Fruit fly (Drosophila melanogaster) whole organism, wandering third instar larva: ENCODE measurements around the gene CG11912.

Experiments used
- CG32264 ChIP-seq: fragments of 200-800 bp; sonication (Bioruptor generic); optimal IDR thresholded peaks from 2 replicates; lab custom pipeline; 2016; ENCODE audit warnings: missing biosample characterization, missing genetic modification characterization
- CG9705 ChIP-seq: fragments of 200-800 bp; sonication (Bioruptor generic); optimal IDR thresholded peaks from 2 replicates; lab custom pipeline; 2018; ENCODE audit warnings: missing biosample characterization, mild to moderate bottlenecking, missing genetic modification characterization
- Dfd ChIP-seq: fragments of >200 bp; optimal IDR thresholded peaks from 2 replicates; lab custom pipeline; 2017; ENCODE audit warnings: missing biosample characterization, missing genetic modification characterization
- Dif ChIP-seq: fragments of 200-275, 200-300 bp; sonication (Bioruptor generic); optimal IDR thresholded peaks from 2 replicates; lab custom pipeline; 2018; ENCODE audit warnings: missing biosample characterization, missing genetic modification characterization; ENCODE audit not compliant: partially characterized antibody
- GATAd ChIP-seq: sonication (Bioruptor generic); optimal IDR thresholded peaks from 2 replicates; lab custom pipeline; 2016; ENCODE audit warnings: missing biosample characterization, missing genetic modification characterization
- HLH106 ChIP-seq: fragments of 200-800 bp; optimal IDR thresholded peaks from 3 replicates; lab custom pipeline; 2019; ENCODE audit warnings: missing biosample characterization, mild to moderate bottlenecking, missing genetic modification characterization, moderate library complexity
- Hnf4 ChIP-seq: fragments of 200-800 bp; sonication (Bioruptor generic); optimal IDR thresholded peaks from 2 replicates; lab custom pipeline; 2016; ENCODE audit warnings: missing biosample characterization, mild to moderate bottlenecking, missing genetic modification characterization
- Hr78 ChIP-seq: fragments of >200 bp; optimal IDR thresholded peaks from 2 replicates; lab custom pipeline; 2017; ENCODE audit warnings: missing biosample characterization, missing genetic modification characterization
- Hr83 ChIP-seq: fragments of 200-300 bp; sonication (Bioruptor generic); optimal IDR thresholded peaks from 2 replicates; lab custom pipeline; 2016; ENCODE audit warnings: missing biosample characterization, mild to moderate bottlenecking, missing genetic modification characterization, moderate library complexity; ENCODE audit not compliant: poor library complexity, severe bottlenecking
- Jra ChIP-seq: sonication (Bioruptor generic); optimal IDR thresholded peaks from 2 replicates; lab custom pipeline; 2016; ENCODE audit warnings: missing biosample characterization, missing genetic modification characterization
- Mio ChIP-seq: sonication (Bioruptor generic); optimal IDR thresholded peaks from 2 replicates; lab custom pipeline; 2016; ENCODE audit warnings: missing biosample characterization, missing genetic modification characterization
- Myc ChIP-seq: fragments of >200 bp; optimal IDR thresholded peaks from 2 replicates; lab custom pipeline; 2017
- N ChIP-seq: fragments of >200 bp; optimal IDR thresholded peaks from 2 replicates; lab custom pipeline; 2018; ENCODE audit warnings: missing biosample characterization, missing external identifiers, missing genetic modification characterization
- OdsH ChIP-seq: fragments of 200-800 bp; sonication (Bioruptor generic); optimal IDR thresholded peaks from 2 replicates; lab custom pipeline; 2016; ENCODE audit warnings: missing biosample characterization, mild to moderate bottlenecking, missing genetic modification characterization
- Rel ChIP-seq, 2 experiments: fragments of 200-800 bp; sonication (Bioruptor generic) in 1 of 2; optimal IDR thresholded peaks; 2 replicates in 1 of 2; 3 replicates in 1 of 2; lab custom pipeline; 2016 to 2019; ENCODE audit warnings: mild to moderate bottlenecking in 2 of 2, missing biosample characterization in 2 of 2, missing genetic modification characterization in 2 of 2, moderate library complexity in 1 of 2
- Sp1 ChIP-seq: fragments of 200-800 bp; sonication (Bioruptor generic); optimal IDR thresholded peaks from 3 replicates; lab custom pipeline; 2019; ENCODE audit warnings: missing biosample characterization, mild to moderate bottlenecking, missing genetic modification characterization, moderate library complexity
- Vsx2 ChIP-seq: fragments of 200-300, 225-300 bp; sonication (Bioruptor generic); optimal IDR thresholded peaks from 2 replicates; lab custom pipeline; 2018; ENCODE audit warnings: missing biosample characterization, missing genetic modification characterization; ENCODE audit not compliant: partially characterized antibody
- br ChIP-seq: fragments of 200-800 bp; sonication (Bioruptor generic); optimal IDR thresholded peaks from 2 replicates; lab custom pipeline; 2016; ENCODE audit warnings: missing biosample characterization, missing genetic modification characterization
- brk ChIP-seq: fragments of 200-800 bp; sonication (Bioruptor generic); optimal IDR thresholded peaks from 2 replicates; lab custom pipeline; 2016; ENCODE audit warnings: missing biosample characterization, mild to moderate bottlenecking, missing genetic modification characterization
- dl ChIP-seq, 2 experiments: fragments of 175-275, 200-275 bp in 1 of 2; fragments of 200-275 bp in 1 of 2; sonication (Bioruptor generic); optimal IDR thresholded peaks; lab custom pipeline; 2018; ENCODE audit warnings: mild to moderate bottlenecking in 2 of 2, missing biosample characterization in 2 of 2, missing genetic modification characterization in 2 of 2, moderate library complexity in 2 of 2; ENCODE audit not compliant: partially characterized antibody in 2 of 2, insufficient read depth in 1 of 2
- dsf ChIP-seq: sonication (Bioruptor generic); optimal IDR thresholded peaks from 2 replicates; lab custom pipeline; 2016; ENCODE audit warnings: missing biosample characterization, missing genetic modification characterization, borderline replicate concordance
- ey ChIP-seq: fragments of 200-800 bp; sonication (Bioruptor generic); optimal IDR thresholded peaks from 2 replicates; lab custom pipeline; 2016; ENCODE audit warnings: missing biosample characterization, missing genetic modification characterization
- foxo ChIP-seq, 2 experiments: fragments of 200-800 bp; sonication (Bioruptor generic); optimal IDR thresholded peaks; 2 replicates in 1 of 2; 3 replicates in 1 of 2; lab custom pipeline; 2016 to 2017; ENCODE audit warnings: missing biosample characterization in 2 of 2, missing genetic modification characterization in 2 of 2
- fru ChIP-seq: fragments of 200-800 bp; sonication (Bioruptor generic); optimal IDR thresholded peaks from 3 replicates; lab custom pipeline; 2016; ENCODE audit warnings: missing biosample characterization, mild to moderate bottlenecking, missing genetic modification characterization
- h ChIP-seq: fragments of 200-800 bp; sonication (Bioruptor generic); optimal IDR thresholded peaks from 3 replicates; lab custom pipeline; 2016; ENCODE audit warnings: missing biosample characterization, mild to moderate bottlenecking, missing genetic modification characterization
- jim ChIP-seq: fragments of 175-275, 200-325 bp; sonication (Bioruptor generic); optimal IDR thresholded peaks from 2 replicates; lab custom pipeline; 2016; ENCODE audit warnings: missing biosample characterization, mild to moderate bottlenecking, missing genetic modification characterization
- lola ChIP-seq: fragments of >200 bp; optimal IDR thresholded peaks from 2 replicates; lab custom pipeline; 2017; ENCODE audit warnings: missing biosample characterization, missing genetic modification characterization
- pan ChIP-seq: fragments of >200 bp; optimal IDR thresholded peaks from 2 replicates; lab custom pipeline; 2017
- psq ChIP-seq: fragments of 200-800 bp; sonication (Bioruptor generic); optimal IDR thresholded peaks from 3 replicates; lab custom pipeline; 2017; ENCODE audit warnings: missing biosample characterization, mild to moderate bottlenecking, missing genetic modification characterization, moderate library complexity
- rgr ChIP-seq: fragments of 200-800 bp; sonication (Bioruptor generic); optimal IDR thresholded peaks from 3 replicates; lab custom pipeline; 2016; ENCODE audit warnings: missing biosample characterization, mild to moderate bottlenecking, missing genetic modification characterization
- sv ChIP-seq: fragments of 200-800 bp; sonication (Bioruptor generic); optimal IDR thresholded peaks from 3 replicates; lab custom pipeline; 2016; ENCODE audit warnings: missing biosample characterization, missing genetic modification characterization
- tai ChIP-seq: sonication (Bioruptor generic); optimal IDR thresholded peaks from 2 replicates; lab custom pipeline; 2016; ENCODE audit warnings: missing biosample characterization, missing genetic modification characterization
- usp ChIP-seq: fragments of >200 bp; optimal IDR thresholded peaks from 2 replicates; lab custom pipeline; 2017; ENCODE audit warnings: missing biosample characterization, missing genetic modification characterization
- woc ChIP-seq: sonication (Bioruptor generic); optimal IDR thresholded peaks from 2 replicates; lab custom pipeline; 2016; ENCODE audit warnings: missing biosample characterization, mild to moderate bottlenecking, missing genetic modification characterization

Gene CG11912

dm6 chr2L:309177-309576 is 9.9 kb downstream of the CG11912 start:
- TF ChIP-seq tai (GFP tag; lab: Kevin White, UChicago) = no peak
- TF ChIP-seq Vsx2 = no peak
- TF ChIP-seq pan (lab: Kevin White, UChicago) = peak; percentile 39
- TF ChIP-seq foxo (GFP tag; optimal IDR thresholded peaks at IDR 0.05; lab: Kevin White, UChicago) = no peak
- TF ChIP-seq Jra (GFP tag; lab: Kevin White, UChicago) = no peak
- TF ChIP-seq woc (GFP tag; lab: Kevin White, UChicago) = peak; percentile 15
- TF ChIP-seq fru (GFP tag; lab: Kevin White, UChicago) = no peak
- no peak for TF ChIP-seq Dif (GFP tag; lab: Kevin White, UChicago)

- TF ChIP-seq br (GFP tag; lab: Kevin White, UChicago) = no peak
- TF ChIP-seq Rel (GFP tag; optimal IDR thresholded peaks at IDR 0.05; lab: Kevin White, UChicago) = no peak
- no peak for TF ChIP-seq Rel (tag; optimal IDR thresholded peaks at IDR 0.05; lab: Kevin White, UChicago)
- TF ChIP-seq HLH106 = no peak
- TF ChIP-seq lola (GFP tag; lab: Kevin White, UChicago) = no peak
- no peak for TF ChIP-seq usp
- no peak for TF ChIP-seq CG32264
Observed at dm6 chr2L:308194-308706, 10.8 kb downstream of the CG11912 start.

- TF ChIP-seq OdsH (GFP tag; lab: Kevin White, UChicago) (no peak), Dif (GFP tag; lab: Kevin White, UChicago) (no peak), CG32264 (no peak), lola (GFP tag; lab: Kevin White, UChicago) (no peak), dl (GFP tag; optimal IDR thresholded peaks at IDR 0.05; lab: Kevin White, UChicago; ENCODE audit: insufficient read depth in 1 of 2, partially characterized antibody in 2 of 2) (no peak), psq (GFP tag; lab: Kevin White, UChicago) (no peak), Sp1 (GFP tag; lab: Kevin White, UChicago) (no peak), Dfd (GFP tag; lab: Kevin White, UChicago) (no peak), Myc (lab: Kevin White, UChicago) (no peak), usp (no peak), dsf (no peak), Rel (GFP tag; optimal IDR thresholded peaks at IDR 0.05; lab: Kevin White, UChicago) (no peak), Rel (tag; optimal IDR thresholded peaks at IDR 0.05; lab: Kevin White, UChicago) (no peak), Mio (no peak), jim (GFP tag; lab: Kevin White, UChicago) (no peak), N (GFP tag; lab: Kevin White, UChicago) (no peak), Jra (GFP tag; lab: Kevin White, UChicago) (no peak), Hr78 (GFP tag; lab: Kevin White, UChicago) (no peak)
- TF ChIP-seq, all 38 proteins: peak for 0
Observed at dm6 chr2L:307129-307528, 11.9 kb downstream of the CG11912 start.

- TF ChIP-seq rgr = no peak
- TF ChIP-seq ey = no peak
- no peak for TF ChIP-seq CG9705 (GFP tag; lab: Kevin White, UChicago)
- TF ChIP-seq Hr78 (GFP tag; lab: Kevin White, UChicago) = no peak
- TF ChIP-seq br (GFP tag; lab: Kevin White, UChicago) = no peak
- no peak for TF ChIP-seq Dif (GFP tag; lab: Kevin White, UChicago)
- TF ChIP-seq N (GFP tag; lab: Kevin White, UChicago) = no peak
- TF ChIP-seq, all 38 proteins: peak for 0
Observed at dm6 chr2L:306188-306927, 12.7 kb downstream of the CG11912 start.

dm6 chr2L:305646-306045 is 13.4 kb downstream of the CG11912 start, which contains the start of gene Plc21C:
TSS of gene Plc21C (plus strand) at chr2L:305935.
- no peak for TF ChIP-seq Mio
- no peak for TF ChIP-seq dsf
- TF ChIP-seq ey = peak; percentile 50
- no peak for TF ChIP-seq Dfd (GFP tag; lab: Kevin White, UChicago)
- peak; percentile 36 for TF ChIP-seq Dif (GFP tag; lab: Kevin White, UChicago)
- no peak for TF ChIP-seq Jra (GFP tag; lab: Kevin White, UChicago)
- TF ChIP-seq CG32264 = no peak
- peak; percentile 41 for TF ChIP-seq sv (GFP tag; lab: Kevin White, UChicago)
- TF ChIP-seq brk (GFP tag; lab: Kevin White, UChicago) = no peak
- TF ChIP-seq pan (lab: Kevin White, UChicago) = no peak
- TF ChIP-seq Hnf4 = peak; percentile 51
- peak; percentile 16 for TF ChIP-seq woc (GFP tag; lab: Kevin White, UChicago)
- no peak for TF ChIP-seq usp
- no peak for TF ChIP-seq OdsH (GFP tag; lab: Kevin White, UChicago)
- peak; percentile 42 for TF ChIP-seq tai (GFP tag; lab: Kevin White, UChicago)
- TF ChIP-seq foxo (GFP tag; optimal IDR thresholded peaks at IDR 0.05; lab: Kevin White, UChicago) = peak in 1 of 2 experiments; percentile 51
- TF ChIP-seq dl (GFP tag; optimal IDR thresholded peaks at IDR 0.05; lab: Kevin White, UChicago; ENCODE audit: insufficient read depth in 1 of 2, partially characterized antibody in 2 of 2) = peak in 1 of 2 experiments; percentile 4
- TF ChIP-seq h (GFP tag; lab: Kevin White, UChicago) = peak; percentile 62
- no peak for TF ChIP-seq jim (GFP tag; lab: Kevin White, UChicago)
- TF ChIP-seq Hr83 (GFP tag; lab: Kevin White, UChicago) = no peak
- peak; percentile 26 for TF ChIP-seq Sp1 (GFP tag; lab: Kevin White, UChicago)
- TF ChIP-seq fru (GFP tag; lab: Kevin White, UChicago) = peak; percentile 52
- peak; percentile 18 for TF ChIP-seq CG9705 (GFP tag; lab: Kevin White, UChicago)
- no peak for TF ChIP-seq Hr78 (GFP tag; lab: Kevin White, UChicago)
- TF ChIP-seq GATAd (GFP tag; lab: Kevin White, UChicago) = no peak
- TF ChIP-seq HLH106 = peak; percentile 60
- TF ChIP-seq N (GFP tag; lab: Kevin White, UChicago) = no peak
- no peak for TF ChIP-seq Myc (lab: Kevin White, UChicago)
- TF ChIP-seq psq (GFP tag; lab: Kevin White, UChicago) = peak; percentile 24
